Fruit fly (Drosophila melanogaster) whole organism, embryonic: Measurements from ENCODE around the gene CG6788.

Source experiments
- CG10267 ChIP-seq: fragments of 200-800 bp; sonication (Bioruptor generic); optimal IDR thresholded peaks from 2 replicates; lab custom pipeline; 2018; ENCODE audit warnings: missing biosample characterization, mild to moderate bottlenecking, missing genetic modification characterization, moderate library complexity
- CG10462 ChIP-seq: fragments of 200-800 bp; sonication (Bioruptor generic); optimal IDR thresholded peaks from 2 replicates; lab custom pipeline; 2016; ENCODE audit warnings: missing biosample characterization, missing genetic modification characterization
- CG11456 ChIP-seq: fragments of 200-800 bp; sonication (Bioruptor generic); IDR thresholded peaks from 3 replicates; pipeline ENCODE4 v1.3.6; 2022; ENCODE audit warnings: missing biosample characterization, missing genetic modification characterization
- CG11695 ChIP-seq: fragments of 200-800 bp; sonication (Bioruptor generic); IDR thresholded peaks from 3 replicates; pipeline ENCODE4 v1.3.6; 2022; ENCODE audit warnings: missing biosample characterization, missing genetic modification characterization
- CG12155 ChIP-seq: fragments of 200-800 bp; sonication (Bioruptor generic); optimal IDR thresholded peaks from 3 replicates; lab custom pipeline; 2016; ENCODE audit warnings: missing biosample characterization, missing genetic modification characterization
- CG12769 ChIP-seq: fragments of 200-800 bp; sonication (Bioruptor generic); optimal IDR thresholded peaks from 2 replicates; lab custom pipeline; 2019; ENCODE audit warnings: missing biosample characterization, mild to moderate bottlenecking, missing genetic modification characterization, moderate library complexity
- CG13287 ChIP-seq: fragments of 200-800 bp; sonication (Bioruptor generic); IDR thresholded peaks from 2 replicates; pipeline ENCODE4 v1.3.6; 2022; ENCODE audit warnings: missing biosample characterization, missing genetic modification characterization; ENCODE audit not compliant: partially characterized antibody
- CG13424 ChIP-seq: fragments of 200-800 bp; sonication (Bioruptor generic); optimal IDR thresholded peaks from 2 replicates; lab custom pipeline; 2019; ENCODE audit warnings: missing biosample characterization, mild to moderate bottlenecking, missing genetic modification characterization, moderate library complexity
- CG14014 ChIP-seq: fragments of 200-800 bp; sonication (Bioruptor generic); IDR thresholded peaks from 2 replicates; pipeline ENCODE4 v1.3.6; 2022; ENCODE audit warnings: missing biosample characterization, missing genetic modification characterization
- CG14441 ChIP-seq: fragments of 200-800 bp; sonication (Bioruptor generic); IDR thresholded peaks from 2 replicates; pipeline ENCODE4 v1.3.6; 2022; ENCODE audit warnings: missing biosample characterization, missing genetic modification characterization
- CG14965 ChIP-seq: fragments of 200-800 bp; sonication (Bioruptor generic); optimal IDR thresholded peaks from 2 replicates; lab custom pipeline; 2016; ENCODE audit warnings: missing biosample characterization, missing genetic modification characterization, borderline replicate concordance
- CG15269 ChIP-seq: fragments of 200-800 bp; sonication (Bioruptor generic); optimal IDR thresholded peaks from 2 replicates; lab custom pipeline; 2018; ENCODE audit warnings: missing biosample characterization, mild to moderate bottlenecking, missing genetic modification characterization, moderate library complexity
- CG17186 ChIP-seq: fragments of 200-800 bp; sonication (Bioruptor generic); optimal IDR thresholded peaks from 3 replicates; lab custom pipeline; 2017; ENCODE audit warnings: missing biosample characterization, missing genetic modification reagents, missing genetic modification characterization
- CG18619 ChIP-seq: fragments of 200-800 bp; sonication (Bioruptor generic); optimal IDR thresholded peaks from 3 replicates; lab custom pipeline; 2017; ENCODE audit warnings: missing biosample characterization, mild to moderate bottlenecking, missing genetic modification characterization
- CG2199 ChIP-seq: fragments of 200-800 bp; sonication (Bioruptor generic); IDR thresholded peaks from 3 replicates; pipeline ENCODE4 v1.3.6; 2022; ENCODE audit warnings: missing biosample characterization, missing genetic modification characterization
- CG30431 ChIP-seq: fragments of 200-800 bp; sonication (Bioruptor generic); optimal IDR thresholded peaks from 2 replicates; lab custom pipeline; 2017; ENCODE audit warnings: missing biosample characterization, missing genetic modification characterization
- CG3407 ChIP-seq: fragments of 200-800 bp; sonication (Bioruptor generic); optimal IDR thresholded peaks from 2 replicates; lab custom pipeline; 2018; ENCODE audit warnings: missing biosample characterization, mild to moderate bottlenecking, missing genetic modification characterization
- CG34422 ChIP-seq: fragments of 200-800 bp; sonication (Bioruptor generic); IDR thresholded peaks from 3 replicates; pipeline ENCODE4 v1.3.6; 2022; ENCODE audit warnings: missing biosample characterization, missing genetic modification characterization
- CG3726 ChIP-seq: fragments of 200-800 bp; sonication (Bioruptor generic); IDR thresholded peaks from 3 replicates; pipeline ENCODE4, ENCODE4 v1.3.6; 2022; ENCODE audit warnings: missing biosample characterization, missing genetic modification characterization
- CG5245 ChIP-seq: fragments of 200-800 bp; sonication (Bioruptor generic); optimal IDR thresholded peaks from 3 replicates; lab custom pipeline; 2016; ENCODE audit warnings: missing biosample characterization, missing genetic modification characterization
- CG8281 ChIP-seq: fragments of 200-800 bp; sonication (Bioruptor generic); optimal IDR thresholded peaks from 2 replicates; lab custom pipeline; 2018; ENCODE audit warnings: missing biosample characterization, mild to moderate bottlenecking, missing genetic modification characterization, moderate library complexity
- CrebB ChIP-seq: fragments of 200-800 bp; sonication (Bioruptor generic); optimal IDR thresholded peaks from 3 replicates; lab custom pipeline; 2018; ENCODE audit warnings: missing biosample characterization, mild to moderate bottlenecking, missing genetic modification characterization
- D19B ChIP-seq: fragments of 200-800 bp; sonication (Bioruptor generic); optimal IDR thresholded peaks from 2 replicates; lab custom pipeline; 2017; ENCODE audit warnings: missing biosample characterization, mild to moderate bottlenecking, missing genetic modification characterization
- ERR ChIP-seq: fragments of 200-800 bp; sonication (Bioruptor generic); optimal IDR thresholded peaks from 2 replicates; lab custom pipeline; 2016; ENCODE audit warnings: missing biosample characterization, missing genetic modification characterization
- Elba2 ChIP-seq: fragments of 200-800 bp; sonication (Bioruptor generic); optimal IDR thresholded peaks from 3 replicates; lab custom pipeline; 2016; ENCODE audit warnings: missing biosample characterization, missing genetic modification characterization
- Fer2 ChIP-seq: fragments of 200-800 bp; sonication (Bioruptor generic); optimal IDR thresholded peaks from 2 replicates; lab custom pipeline; 2018; ENCODE audit warnings: missing biosample characterization, mild to moderate bottlenecking, missing genetic modification characterization, moderate library complexity
- Gsc ChIP-seq: fragments of 200-800 bp; sonication (Bioruptor generic); IDR thresholded peaks from 2 replicates; pipeline ENCODE4 v1.3.6; 2022; ENCODE audit warnings: missing biosample characterization, missing genetic modification characterization
- Lim3 ChIP-seq: fragments of 200-800 bp; sonication (Bioruptor generic); IDR thresholded peaks from 2 replicates; pipeline ENCODE4 v1.3.6; 2022; ENCODE audit warnings: missing biosample characterization, missing genetic modification characterization
- Oli ChIP-seq: fragments of 200-800 bp; sonication (Bioruptor generic); optimal IDR thresholded peaks from 2 replicates; lab custom pipeline; 2018; ENCODE audit warnings: missing biosample characterization, mild to moderate bottlenecking, missing genetic modification characterization, moderate library complexity
- Poxn ChIP-seq: fragments of 200-800 bp; sonication (Bioruptor generic); IDR thresholded peaks from 2 replicates; pipeline ENCODE4 v1.3.6; 2022; ENCODE audit warnings: missing biosample characterization, missing genetic modification characterization
- Ptx1 ChIP-seq: fragments of 200-800 bp; sonication (Bioruptor generic); IDR thresholded peaks from 2 replicates; pipeline ENCODE4 v1.3.6; 2022; ENCODE audit warnings: missing biosample characterization, missing genetic modification characterization
- Rx ChIP-seq: fragments of 200-800 bp; sonication (Bioruptor generic); IDR thresholded peaks from 2 replicates; pipeline ENCODE4 v1.3.6; 2022; ENCODE audit warnings: missing biosample characterization, missing genetic modification characterization
- Trl ChIP-seq, 3 experiments: fragments of >200 bp in 2 of 3; fragments of 200-800 bp in 1 of 3; sonication (Bioruptor generic) in 1 of 3; optimal IDR thresholded peaks; 2 replicates in 1 of 3; 3 replicates in 2 of 3; lab custom pipeline; 2016 to 2017; ENCODE audit warnings: missing biosample characterization in 1 of 3, missing genetic modification characterization in 1 of 3
- abd-A ChIP-seq: fragments of 200-800 bp; sonication (Bioruptor generic); optimal IDR thresholded peaks from 3 replicates; lab custom pipeline; 2019; ENCODE audit warnings: missing biosample characterization, mild to moderate bottlenecking, missing genetic modification characterization, moderate library complexity
- az2 ChIP-seq: fragments of 200-800 bp; sonication (Bioruptor generic); optimal IDR thresholded peaks from 3 replicates; lab custom pipeline; 2016; ENCODE audit warnings: missing biosample characterization, missing genetic modification characterization
- br ChIP-seq: fragments of >200 bp; optimal IDR thresholded peaks from 2 replicates; lab custom pipeline; 2017
- bsh ChIP-seq, 2 experiments: fragments of 200-800 bp; sonication (Bioruptor generic); optimal IDR thresholded peaks; 2 replicates each; lab custom pipeline; 2017 to 2018; ENCODE audit warnings: mild to moderate bottlenecking in 2 of 2, missing biosample characterization in 2 of 2, missing genetic modification characterization in 2 of 2, moderate library complexity in 1 of 2
- cg ChIP-seq: fragments of 200-800 bp; sonication (Bioruptor generic); optimal IDR thresholded peaks from 3 replicates; lab custom pipeline; 2019; ENCODE audit warnings: missing biosample characterization, mild to moderate bottlenecking, missing genetic modification characterization, moderate library complexity
- danr ChIP-seq: fragments of 200-800 bp; sonication (Bioruptor generic); IDR thresholded peaks from 2 replicates; pipeline ENCODE4 v1.3.6; 2022; ENCODE audit warnings: missing biosample characterization, missing genetic modification characterization
- ftz-f1 ChIP-seq: fragments of 200-800 bp; sonication (Bioruptor generic); optimal IDR thresholded peaks from 2 replicates; lab custom pipeline; 2016; ENCODE audit warnings: missing biosample characterization, missing genetic modification characterization
- her ChIP-seq: fragments of 200-800 bp; sonication (Bioruptor generic); optimal IDR thresholded peaks from 2 replicates; lab custom pipeline; 2016; ENCODE audit warnings: missing biosample characterization, missing genetic modification characterization
- ind ChIP-seq: fragments of 200-800 bp; sonication (Bioruptor generic); optimal IDR thresholded peaks from 3 replicates; lab custom pipeline; 2016; ENCODE audit warnings: missing biosample characterization, missing genetic modification characterization
- klu ChIP-seq: fragments of 200-800 bp; sonication (Bioruptor generic); IDR thresholded peaks from 2 replicates; pipeline ENCODE4 v1.3.6; 2022; ENCODE audit warnings: missing biosample characterization, missing genetic modification characterization
- lab ChIP-seq: fragments of 200-800 bp; sonication (Bioruptor generic); optimal IDR thresholded peaks from 3 replicates; lab custom pipeline; 2017; ENCODE audit warnings: missing biosample characterization, missing genetic modification characterization, mild to moderate bottlenecking, moderate library complexity, missing genetic modification reagents
- mam ChIP-seq: fragments of 200-800 bp; sonication (Bioruptor generic); optimal IDR thresholded peaks from 3 replicates; lab custom pipeline; 2016; ENCODE audit warnings: missing biosample characterization, missing genetic modification characterization
- mld ChIP-seq: fragments of 200-800 bp; sonication (Bioruptor generic); IDR thresholded peaks from 3 replicates; pipeline ENCODE4 v1.3.6; 2022; ENCODE audit warnings: missing biosample characterization, missing genetic modification characterization; ENCODE audit not compliant: partially characterized antibody
- nerfin-1 ChIP-seq: fragments of 200-800 bp; sonication (Bioruptor generic); optimal IDR thresholded peaks from 3 replicates; lab custom pipeline; 2019; ENCODE audit warnings: missing biosample characterization, mild to moderate bottlenecking, missing genetic modification characterization, moderate library complexity
- phol ChIP-seq: fragments of 200-800 bp; sonication (Bioruptor generic); optimal IDR thresholded peaks from 3 replicates; lab custom pipeline; 2018; ENCODE audit warnings: missing biosample characterization, mild to moderate bottlenecking, missing genetic modification characterization, moderate library complexity
- run ChIP-seq: fragments of 200-800 bp; sonication (Bioruptor generic); optimal IDR thresholded peaks from 3 replicates; lab custom pipeline; 2018; ENCODE audit warnings: missing biosample characterization, mild to moderate bottlenecking, missing genetic modification characterization
- tin ChIP-seq: fragments of 200-800 bp; sonication (Bioruptor generic); optimal IDR thresholded peaks from 3 replicates; lab custom pipeline; 2016; ENCODE audit warnings: missing biosample characterization, missing genetic modification characterization
- tio ChIP-seq: fragments of 200-800 bp; sonication (Bioruptor generic); optimal IDR thresholded peaks from 2 replicates; lab custom pipeline; 2017; ENCODE audit warnings: missing biosample characterization, missing genetic modification characterization, inconsistent platforms
- unpg ChIP-seq: fragments of 200-800 bp; sonication (Bioruptor generic); optimal IDR thresholded peaks from 3 replicates; lab custom pipeline; 2018; ENCODE audit warnings: missing biosample characterization, mild to moderate bottlenecking, missing genetic modification characterization, moderate library complexity

Gene CG6788

dm6 chrX:17841923-17842322 lies 46.1 kb upstream of the CG6788 start, which contains the start of gene Taf9 (continued):
- TF ChIP-seq CG3407 (GFP tag; lab: Kevin White, UChicago): no peak
- TF ChIP-seq CG17186: no peak
- TF ChIP-seq klu: no peak
- no peak for TF ChIP-seq CG14965 (GFP tag; lab: Kevin White, UChicago)
- no peak for TF ChIP-seq CG14441
- no peak for TF ChIP-seq CG3726 (GFP tag; lab: Robert Waterston, UW)
- no peak for TF ChIP-seq CG13424
- peak; percentile 71 for TF ChIP-seq phol
- no peak for TF ChIP-seq CG2199 (GFP tag; lab: Robert Waterston, UW)
- TF ChIP-seq ERR: no peak
- peak; percentile 60; the same call in 2 of the 3 replicates for TF ChIP-seq mld (GFP tag; lab: Robert Waterston, UW)
- no peak for TF ChIP-seq Fer2
- TF ChIP-seq CG10267 (tag; lab: Kevin White, UChicago): peak; percentile 87
- TF ChIP-seq mam (GFP tag; lab: Kevin White, UChicago): no peak
- TF ChIP-seq CG30431 (GFP tag; lab: Kevin White, UChicago): no peak
- no peak for TF ChIP-seq D19B
- TF ChIP-seq run (tag; lab: Kevin White, UChicago): no peak
- no peak for TF ChIP-seq CG18619 (GFP tag; lab: Kevin White, UChicago)
- TF ChIP-seq Oli (tag; lab: Kevin White, UChicago): no peak
- TF ChIP-seq br: no peak
- TF ChIP-seq Lim3: no peak
- TF ChIP-seq CG12155 (GFP tag; lab: Kevin White, UChicago): no peak
- no peak for TF ChIP-seq lab
- TF ChIP-seq tin (GFP tag; lab: Kevin White, UChicago): no peak
- no peak for TF ChIP-seq danr (GFP tag; lab: Robert Waterston, UW)
- no peak for TF ChIP-seq CrebB (tag; lab: Kevin White, UChicago)
- TF ChIP-seq nerfin-1 (tag; lab: Kevin White, UChicago): no peak
- TF ChIP-seq CG15269 (tag; lab: Kevin White, UChicago): no peak
- TF ChIP-seq ftz-f1: no peak
- TF ChIP-seq her (GFP tag; lab: Kevin White, UChicago): no peak
- TF ChIP-seq bsh (GFP tag; optimal IDR thresholded peaks at IDR 0.05; lab: Kevin White, UChicago): no peak
- TF ChIP-seq CG14014 (GFP tag; lab: Robert Waterston, UW): no peak
- no peak for TF ChIP-seq cg (GFP tag; lab: Kevin White, UChicago)
- no peak for TF ChIP-seq abd-A (tag; lab: Kevin White, UChicago)
- TF ChIP-seq CG11456: no peak
- no peak for TF ChIP-seq Trl (optimal IDR thresholded peaks at IDR 0.05; lab: Kevin White, UChicago)
- no peak for TF ChIP-seq Trl (GFP tag; optimal IDR thresholded peaks at IDR 0.05; lab: Kevin White, UChicago)
- TF ChIP-seq CG13287 (GFP tag; lab: Robert Waterston, UW): peak; percentile 95
- no peak for TF ChIP-seq Poxn
- 0 out of 3 replicates have a peak, but pooled peaks have one; percentile 50 for TF ChIP-seq CG34422 (GFP tag; lab: Robert Waterston, UW)
- no peak for TF ChIP-seq Ptx1
- TF ChIP-seq CG8281: no peak
- no peak for TF ChIP-seq unpg
- TF ChIP-seq CG12769 (tag; lab: Kevin White, UChicago): no peak
- no peak for TF ChIP-seq CG5245 (GFP tag; lab: Kevin White, UChicago)
- TF ChIP-seq az2 (GFP tag; lab: Kevin White, UChicago): no peak
- TF ChIP-seq tio: no peak
- no peak for TF ChIP-seq Rx (GFP tag; lab: Robert Waterston, UW)
- no peak for TF ChIP-seq Gsc (GFP tag; lab: Robert Waterston, UW)
- TF ChIP-seq CG11695 (GFP tag; lab: Robert Waterston, UW): no peak
- TF ChIP-seq Elba2 (GFP tag; lab: Kevin White, UChicago): no peak
- no peak for TF ChIP-seq CG10462 (GFP tag; lab: Kevin White, UChicago)
- no peak for TF ChIP-seq ind (GFP tag; lab: Kevin White, UChicago)
